Fruit fly (Drosophila melanogaster): ENCODE measurements around the gene CG1572.

DNA sequence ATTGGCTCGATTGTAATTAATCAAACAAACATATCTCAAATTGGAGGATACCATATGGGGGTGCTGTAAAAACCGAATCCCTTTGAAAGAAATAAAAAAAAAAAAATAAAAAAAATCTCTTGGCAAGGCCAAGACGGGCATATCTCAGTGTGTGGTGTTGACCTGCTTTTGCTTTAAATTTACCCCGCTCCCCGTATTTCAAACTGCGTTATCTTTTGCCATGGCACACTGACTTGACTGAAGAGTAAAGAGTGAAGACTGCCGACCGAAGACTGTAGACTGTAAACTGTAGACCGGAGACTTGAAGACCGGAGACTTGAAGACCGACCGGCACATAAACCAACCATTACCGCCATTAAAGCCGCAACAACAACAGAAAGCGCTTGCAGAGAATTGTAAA, 46.5 kb downstream of the CG1572 start:
- TF ChIP-seq CG8478 (optimal IDR thresholded peaks at IDR 0.05): no peak
- TF ChIP-seq CTCF (optimal IDR thresholded peaks at IDR 0.05): no peak
